Worm (Caenorhabditis elegans): Measurements from ENCODE around the gene nhr-246.

nhr-246 gene

ce11 chrV:15306745-15307144 lies 9.5 kb upstream of the nhr-246 start, which contains the start of gene T26H8.4:
T26H8.4 (minus strand) TSS chrV:15306845.
- TF ChIP-seq nhr-28 (tag; optimal IDR thresholded peaks at IDR 0.05) (no peak), elt-3 (tag; optimal IDR thresholded peaks at IDR 0.05) (no peak), skn-1 (tag; optimal IDR thresholded peaks at IDR 0.05) (no peak), jun-1 (tag; optimal IDR thresholded peaks at IDR 0.05) (no peak), zag-1 (tag; optimal IDR thresholded peaks at IDR 0.05) (no peak), nhr-43 (tag; optimal IDR thresholded peaks at IDR 0.05; ENCODE audit: poor library complexity, severe bottlenecking) (no peak), tbx-2 (tag; optimal IDR thresholded peaks at IDR 0.05) (no peak), mml-1 (tag; optimal IDR thresholded peaks at IDR 0.05) (no peak), nhr-12 (tag; optimal IDR thresholded peaks at IDR 0.05) (no peak), nhr-23 (tag; optimal IDR thresholded peaks at IDR 0.05) (no peak), elt-1 (tag; optimal IDR thresholded peaks at IDR 0.05) (no peak), aly-2 (tag; optimal IDR thresholded peaks at IDR 0.05) (no peak), hmg-11 (tag; optimal IDR thresholded peaks at IDR 0.05) (no peak), unc-39 (tag; optimal IDR thresholded peaks at IDR 0.05) (no peak), fkh-2 (tag; optimal IDR thresholded peaks at IDR 0.05) (no peak), egl-27 (tag; optimal IDR thresholded peaks at IDR 0.05) (no peak), daf-12 (tag; optimal IDR thresholded peaks at IDR 0.05) (no peak), lin-39 (tag; optimal IDR thresholded peaks at IDR 0.05) (no peak), nfya-1 (tag; optimal IDR thresholded peaks at IDR 0.05; ENCODE audit: insufficient read depth) (no peak)

- TF ChIP-seq ceh-9 (tag; optimal IDR thresholded peaks at IDR 0.05) (no peak), fkh-2 (tag; optimal IDR thresholded peaks at IDR 0.05) (no peak), nhr-67 (tag; optimal IDR thresholded peaks at IDR 0.05) (no peak), mml-1 (tag; optimal IDR thresholded peaks at IDR 0.05) (no peak), nhr-23 (tag; optimal IDR thresholded peaks at IDR 0.05) (no peak), nfya-1 (tag; optimal IDR thresholded peaks at IDR 0.05; ENCODE audit: insufficient read depth) (no peak), hmg-11 (tag; optimal IDR thresholded peaks at IDR 0.05) (no peak), sea-2 (GFP tag; optimal IDR thresholded peaks at IDR 0.05) (no peak)
Observed at ce11 chrV:15309011-15309410, 7.3 kb upstream of the nhr-246 start, which contains the start of gene srz-10. srz-10 (minus strand) TSS chrV:15309098.

- TF ChIP-seq zag-1 (tag; optimal IDR thresholded peaks at IDR 0.05) (no peak), nhr-12 (tag; optimal IDR thresholded peaks at IDR 0.05) (no peak), nhr-77 (tag; optimal IDR thresholded peaks at IDR 0.05) (no peak), egl-27 (tag; optimal IDR thresholded peaks at IDR 0.05) (no peak), ztf-11 (tag; optimal IDR thresholded peaks at IDR 0.05) (no peak), lsy-12 (tag; optimal IDR thresholded peaks at IDR 0.05) (no peak), skn-1 (tag; optimal IDR thresholded peaks at IDR 0.05) (no peak), ceh-9 (tag; optimal IDR thresholded peaks at IDR 0.05) (no peak), eor-1 (tag; optimal IDR thresholded peaks at IDR 0.05) (no peak), R02D3.7 (tag; optimal IDR thresholded peaks at IDR 0.05) (no peak), fkh-2 (tag; optimal IDR thresholded peaks at IDR 0.05) (no peak), unc-62 (GFP tag; optimal IDR thresholded peaks at IDR 0.05) (no peak), nhr-67 (tag; optimal IDR thresholded peaks at IDR 0.05) (no peak)
Observed at ce11 chrV:15310780-15311179, 5.5 kb upstream of the nhr-246 start, which contains the start of gene irld-62. irld-62 (plus strand) TSS chrV:15311080.

ce11 chrV:15313529-15313928 lies 2.7 kb upstream of the nhr-246 start:
- TF ChIP-seq fkh-10 (GFP tag; optimal IDR thresholded peaks at IDR 0.05) (no peak), eor-1 (tag; optimal IDR thresholded peaks at IDR 0.05) (no peak), egl-27 (tag; optimal IDR thresholded peaks at IDR 0.05) (no peak), mml-1 (tag; optimal IDR thresholded peaks at IDR 0.05) (no peak), nhr-11 (tag; optimal IDR thresholded peaks at IDR 0.05) (no peak), snpc-4 (tag; optimal IDR thresholded peaks at IDR 0.05) (no peak), sea-2 (GFP tag; optimal IDR thresholded peaks at IDR 0.05) (no peak), elt-2 (tag; optimal IDR thresholded peaks at IDR 0.05) (no peak), elt-1 (tag; optimal IDR thresholded peaks at IDR 0.05) (no peak), R02D3.7 (tag; optimal IDR thresholded peaks at IDR 0.05) (no peak), unc-39 (tag; optimal IDR thresholded peaks at IDR 0.05) (no peak), fos-1 (tag; optimal IDR thresholded peaks at IDR 0.05) (no peak), fkh-2 (tag; optimal IDR thresholded peaks at IDR 0.05) (no peak), lin-39 (tag; optimal IDR thresholded peaks at IDR 0.05) (no peak), lin-15B (tag; optimal IDR thresholded peaks at IDR 0.05) (no peak), ceh-16 (tag; optimal IDR thresholded peaks at IDR 0.05) (no peak), daf-12 (tag; optimal IDR thresholded peaks at IDR 0.05) (no peak), ztf-4 (tag; optimal IDR thresholded peaks at IDR 0.05) (no peak), ztf-11 (tag; optimal IDR thresholded peaks at IDR 0.05) (no peak), ceh-28 (tag; optimal IDR thresholded peaks at IDR 0.05) (no peak)

All from whole organism, L3 larva.